Worm (Caenorhabditis elegans) whole organism, L3 larva: ENCODE results near the gene zyg-11.

Experiments used
- aly-2 ChIP-seq: fragments of 150-350 bp; optimal IDR thresholded peaks from 2 replicates; lab custom pipeline; 2014; ENCODE audit warnings: missing biosample characterization, missing genetic modification characterization
- ama-1 ChIP-seq: fragments of 150-350 bp; optimal IDR thresholded peaks from 2 replicates; lab custom pipeline; 2018
- hmg-11 ChIP-seq: sonication (generic microtip); optimal IDR thresholded peaks from 2 replicates; lab custom pipeline; 2016; ENCODE audit warnings: missing genetic modification characterization, missing compliant biosample characterization
- snpc-4 ChIP-seq: fragments of 150-350 bp; optimal IDR thresholded peaks from 2 replicates; lab custom pipeline; 2014; ENCODE audit warnings: missing biosample characterization, missing genetic modification characterization
- unc-62 ChIP-seq: fragments of 150-350 bp; sonication (generic microtip); optimal IDR thresholded peaks from 4 replicates; lab custom pipeline; 2014; ENCODE audit warnings: missing biosample characterization, missing genetic modification reagents, missing genetic modification characterization

- TF ChIP-seq ama-1 (no peak), snpc-4 (tag; lab: Kevin White, UChicago) (no peak), unc-62 (no peak), hmg-11 (tag; lab: Kevin White, UChicago) (no peak), aly-2 (tag; lab: Kevin White, UChicago) (no peak)
Measured at ce11 chrII:8027663-8028062, 10.2 kb downstream of the zyg-11 start, which contains the start of gene swsn-7.
